Fruit fly (Drosophila melanogaster): ENCODE measurements around the gene Ufsp2.

dm6 chr3L:15526712-15527111 lies 49.7 kb upstream of the Ufsp2 start, which contains the start of gene CG33985:
- TF ChIP-seq h (optimal IDR thresholded peaks at IDR 0.05): no peak
- TF ChIP-seq Sin3A (optimal IDR thresholded peaks at IDR 0.05): no peak
- TF ChIP-seq insv (optimal IDR thresholded peaks at IDR 0.05): no peak
- TF ChIP-seq psq (optimal IDR thresholded peaks at IDR 0.05): no peak
- no peak for TF ChIP-seq Myc (optimal IDR thresholded peaks at IDR 0.05)
